Worm (Caenorhabditis elegans) whole organism, mixed stage, embryonic: ENCODE data around the gene egg-2.

Experiments
- M03D4.4 ChIP-seq: sonication (generic microtip); optimal IDR thresholded peaks from 2 replicates; lab custom pipeline; 2017; ENCODE audit warnings: mild to moderate bottlenecking, missing genetic modification characterization, missing compliant biosample characterization
- bed-3 ChIP-seq: fragments of 200-800 bp; sonication (Bioruptor generic); optimal IDR thresholded peaks from 3 replicates; lab custom pipeline; 2018; ENCODE audit warnings: mild to moderate bottlenecking, missing genetic modification characterization, moderate library complexity, missing compliant biosample characterization
- blmp-1 ChIP-seq: fragments of 150-350 bp; optimal IDR thresholded peaks from 2 replicates; lab custom pipeline; 2014; ENCODE audit warnings: missing biosample characterization, missing genetic modification characterization
- ceh-39 ChIP-seq: fragments of 150-350 bp; optimal IDR thresholded peaks from 2 replicates; lab custom pipeline; 2014; ENCODE audit warnings: missing biosample characterization, missing genetic modification characterization
- ceh-43 ChIP-seq: fragments of 200-800 bp; sonication (Bioruptor generic); optimal IDR thresholded peaks from 2 replicates; lab custom pipeline; 2018; ENCODE audit warnings: mild to moderate bottlenecking, missing genetic modification characterization, moderate library complexity, missing compliant biosample characterization
- ceh-83 ChIP-seq: fragments of 200-800 bp; sonication (Bioruptor generic); optimal IDR thresholded peaks from 2 replicates; lab custom pipeline; 2018; ENCODE audit warnings: mild to moderate bottlenecking, missing genetic modification characterization, missing compliant biosample characterization
- ces-1 ChIP-seq: fragments of 150-350 bp; optimal IDR thresholded peaks from 2 replicates; lab custom pipeline; 2014; ENCODE audit warnings: missing biosample characterization, missing genetic modification reagents, missing genetic modification characterization
- cnd-1 ChIP-seq: fragments of 200-800 bp; sonication (Bioruptor generic); optimal IDR thresholded peaks from 2 replicates; lab custom pipeline; 2018; ENCODE audit warnings: mild to moderate bottlenecking, missing genetic modification characterization, missing compliant biosample characterization
- drap-1 ChIP-seq: fragments of 200-800 bp; sonication (Bioruptor generic); optimal IDR thresholded peaks from 3 replicates; lab custom pipeline; 2018; ENCODE audit warnings: mild to moderate bottlenecking, missing genetic modification characterization, missing compliant biosample characterization
- elt-1 ChIP-seq: sonication (generic microtip); optimal IDR thresholded peaks from 2 replicates; lab custom pipeline; 2017; ENCODE audit warnings: missing genetic modification characterization, mild to moderate bottlenecking, missing compliant biosample characterization, antibody characterized with exemption, moderate library complexity, borderline replicate concordance; ENCODE audit not compliant: insufficient read depth
- elt-3 ChIP-seq: fragments of 150-350 bp; optimal IDR thresholded peaks from 2 replicates; lab custom pipeline; 2014; ENCODE audit warnings: missing biosample characterization, missing genetic modification characterization
- flh-1 ChIP-seq: fragments of 200-800 bp; sonication (Bioruptor generic); optimal IDR thresholded peaks from 2 replicates; lab custom pipeline; 2018; ENCODE audit warnings: mild to moderate bottlenecking, missing genetic modification characterization, moderate library complexity, missing compliant biosample characterization
- ham-2 ChIP-seq: fragments of 200-800 bp; sonication (Bioruptor generic); optimal IDR thresholded peaks from 2 replicates; lab custom pipeline; 2018; ENCODE audit warnings: mild to moderate bottlenecking, missing genetic modification characterization, missing compliant biosample characterization
- hlh-1 ChIP-seq: fragments of 150-350 bp; optimal IDR thresholded peaks from 2 replicates; lab custom pipeline; 2014; ENCODE audit warnings: missing biosample characterization, missing genetic modification reagents, missing genetic modification characterization
- lin-32 ChIP-seq: fragments of 200-800 bp; sonication (Bioruptor generic); optimal IDR thresholded peaks from 2 replicates; lab custom pipeline; 2018; ENCODE audit warnings: mild to moderate bottlenecking, missing genetic modification characterization, missing compliant biosample characterization
- lsy-2 ChIP-seq: fragments of 150-350 bp; optimal IDR thresholded peaks from 2 replicates; lab custom pipeline; 2014; ENCODE audit warnings: missing biosample characterization, missing genetic modification characterization
- mab-5 ChIP-seq: fragments of 150-350 bp; optimal IDR thresholded peaks from 2 replicates; lab custom pipeline; 2014; ENCODE audit warnings: missing biosample characterization, missing genetic modification characterization
- mep-1 ChIP-seq: fragments of 150-350 bp; optimal IDR thresholded peaks from 2 replicates; lab custom pipeline; 2017; ENCODE audit warnings: missing biosample characterization, missing genetic modification reagents, missing genetic modification characterization, inconsistent platforms
- mls-2 ChIP-seq: sonication (generic microtip); optimal IDR thresholded peaks from 2 replicates; lab custom pipeline; 2016; ENCODE audit warnings: mild to moderate bottlenecking, missing genetic modification characterization, moderate library complexity, missing compliant biosample characterization
- nhr-12 ChIP-seq: fragments of 150-350 bp; optimal IDR thresholded peaks from 2 replicates; lab custom pipeline; 2014; ENCODE audit warnings: missing biosample characterization, missing genetic modification characterization
- nhr-2 ChIP-seq: fragments of 150-350 bp; optimal IDR thresholded peaks from 2 replicates; lab custom pipeline; 2014; ENCODE audit warnings: missing biosample characterization, missing genetic modification characterization
- nhr-237 ChIP-seq: fragments of 150-350 bp; optimal IDR thresholded peaks from 2 replicates; lab custom pipeline; 2014; ENCODE audit warnings: missing biosample characterization, missing genetic modification characterization
- nhr-28 ChIP-seq: fragments of 150-350 bp; optimal IDR thresholded peaks from 2 replicates; lab custom pipeline; 2014; ENCODE audit warnings: missing biosample characterization, missing genetic modification characterization
- nhr-76 ChIP-seq: sonication (generic microtip); optimal IDR thresholded peaks from 2 replicates; lab custom pipeline; 2017; ENCODE audit warnings: missing biosample characterization, missing genetic modification characterization
- pha-4 ChIP-seq: fragments of 150-350 bp; optimal IDR thresholded peaks from 2 replicates; lab custom pipeline; 2018; ENCODE audit warnings: missing biosample characterization, missing genetic modification reagents, missing genetic modification characterization
- sem-2 ChIP-seq: fragments of 200-800 bp; sonication (Bioruptor generic); optimal IDR thresholded peaks from 2 replicates; lab custom pipeline; 2018; ENCODE audit warnings: mild to moderate bottlenecking, missing genetic modification characterization, missing compliant biosample characterization
- snpc-4 ChIP-seq: fragments of 150-350 bp; optimal IDR thresholded peaks from 2 replicates; lab custom pipeline; 2014; ENCODE audit warnings: missing biosample characterization, missing genetic modification characterization
- sptf-1 ChIP-seq: sonication (generic microtip); optimal IDR thresholded peaks from 2 replicates; lab custom pipeline; 2017; ENCODE audit warnings: mild to moderate bottlenecking, missing genetic modification characterization, moderate library complexity, missing compliant biosample characterization
- tbx-8 ChIP-seq: fragments of 200-800 bp; sonication (Bioruptor generic); optimal IDR thresholded peaks from 2 replicates; lab custom pipeline; 2018; ENCODE audit warnings: mild to moderate bottlenecking, missing genetic modification characterization, moderate library complexity, missing compliant biosample characterization
- unc-120 ChIP-seq: sonication (generic microtip); optimal IDR thresholded peaks from 2 replicates; lab custom pipeline; 2017; ENCODE audit warnings: missing genetic modification characterization, missing compliant biosample characterization; ENCODE audit not compliant: poor library complexity, severe bottlenecking
- unc-39 ChIP-seq: fragments of 150-350 bp; optimal IDR thresholded peaks from 2 replicates; lab custom pipeline; 2014; ENCODE audit warnings: missing biosample characterization, missing genetic modification characterization
- ztf-11 ChIP-seq: fragments of 150-350 bp; optimal IDR thresholded peaks from 2 replicates; lab custom pipeline; 2014; ENCODE audit warnings: missing biosample characterization, missing genetic modification characterization

Gene egg-2

DNA sequence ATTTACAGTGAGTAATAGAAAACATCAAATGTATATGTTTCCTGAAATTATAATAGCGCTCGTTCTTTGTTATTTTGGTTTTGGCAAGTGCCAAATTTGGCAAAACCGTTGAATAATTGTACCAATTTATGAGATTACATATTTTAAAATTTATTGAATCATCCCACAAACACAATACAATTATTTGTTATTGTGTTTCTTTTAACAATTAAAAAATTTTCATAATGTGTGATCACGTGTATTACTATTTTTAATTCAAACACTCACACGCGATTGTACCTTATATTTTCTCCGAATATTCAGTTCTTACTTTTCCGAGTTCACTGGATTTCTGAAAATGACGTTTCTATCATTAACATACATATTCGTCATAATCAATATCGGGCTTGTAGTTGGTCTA is 4.1 kb downstream of the egg-2 start, which contains the start of gene R01H2.2:
Gene R01H2.2, plus strand, starts transcription at position 301 of the 400 bp plus-strand sequence.
- TF ChIP-seq mls-2 (tag; lab: Kevin White, UChicago): no peak
- no peak for TF ChIP-seq nhr-12 (tag; lab: Kevin White, UChicago)
- no peak for TF ChIP-seq cnd-1 (tag; lab: Kevin White, UChicago)
- TF ChIP-seq nhr-2 (tag; lab: Kevin White, UChicago): no peak
- no peak for TF ChIP-seq ztf-11
- no peak for TF ChIP-seq flh-1
- TF ChIP-seq ceh-43 (GFP tag; lab: Kevin White, UChicago): no peak

DNA sequence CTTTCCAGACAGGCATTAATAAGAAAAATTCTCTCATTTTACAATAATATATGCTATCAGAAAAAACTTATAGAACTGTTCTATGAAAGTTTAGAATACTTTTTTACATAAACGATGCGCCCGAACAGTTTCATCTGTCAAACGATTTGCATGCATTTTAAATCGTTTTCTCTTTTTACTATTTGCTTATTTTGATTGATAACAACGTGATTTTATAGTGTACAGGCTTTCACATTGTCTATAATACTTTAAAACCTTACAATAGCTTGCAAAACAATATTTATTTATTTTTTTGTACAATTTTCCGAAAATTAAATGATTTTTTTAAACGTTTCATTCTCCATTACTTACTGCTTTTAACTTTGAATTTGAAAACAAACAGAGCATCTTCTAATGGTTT is 14.7 kb downstream of the egg-2 start, which contains the start of gene R01H2.7:
Gene R01H2.7, minus strand, starts transcription at position 101 of the 400 bp plus-strand sequence.
- TF ChIP-seq mep-1 (tag; lab: Kevin White, UChicago): no peak

DNA sequence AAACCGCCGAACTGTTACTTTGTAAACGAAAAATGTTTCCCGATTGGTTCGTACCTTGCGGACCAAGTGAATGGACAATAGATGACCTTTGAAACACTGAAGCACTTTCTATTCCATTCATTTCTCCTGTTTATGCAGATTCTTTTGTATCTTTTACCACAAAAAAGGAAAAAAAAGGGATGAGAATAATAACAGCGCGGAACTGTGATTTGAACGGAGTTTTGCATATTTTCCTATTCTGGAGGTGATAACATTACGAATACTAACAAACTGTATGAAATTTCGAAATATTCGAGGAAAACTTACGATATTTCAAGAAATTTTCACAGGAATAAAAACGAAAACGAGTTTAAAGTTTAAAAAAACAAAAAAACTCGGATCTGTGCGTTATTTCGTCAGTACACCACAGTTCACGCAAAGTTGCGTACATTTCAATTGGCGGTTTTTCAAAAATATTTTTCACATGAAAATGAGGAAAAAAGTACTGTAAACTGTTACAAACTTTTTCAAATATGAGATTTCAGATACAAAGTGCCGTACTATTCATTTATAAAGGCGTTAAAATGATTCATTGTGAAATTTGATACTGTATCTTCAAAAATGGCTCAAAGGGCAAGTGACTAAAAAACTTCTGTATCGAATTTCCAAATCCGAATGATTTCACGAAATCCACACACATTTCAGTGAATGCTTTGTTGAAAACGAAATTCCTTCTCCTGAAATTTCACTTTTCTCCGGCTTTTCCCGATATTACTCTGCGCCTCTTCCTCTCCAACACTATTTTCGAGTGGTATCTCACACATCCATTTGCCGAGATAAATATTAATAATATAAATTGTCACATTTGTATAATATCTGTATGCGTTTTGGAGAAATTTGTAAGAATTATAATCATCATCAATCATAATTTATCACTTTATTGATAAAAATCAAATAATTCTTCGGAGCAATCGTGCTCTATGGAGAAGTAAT is 25.8 kb downstream of the egg-2 start:
- TF ChIP-seq unc-120 (no peak), blmp-1 (tag; lab: Kevin White, UChicago) (peak; percentile 80), snpc-4 (no peak)

DNA sequence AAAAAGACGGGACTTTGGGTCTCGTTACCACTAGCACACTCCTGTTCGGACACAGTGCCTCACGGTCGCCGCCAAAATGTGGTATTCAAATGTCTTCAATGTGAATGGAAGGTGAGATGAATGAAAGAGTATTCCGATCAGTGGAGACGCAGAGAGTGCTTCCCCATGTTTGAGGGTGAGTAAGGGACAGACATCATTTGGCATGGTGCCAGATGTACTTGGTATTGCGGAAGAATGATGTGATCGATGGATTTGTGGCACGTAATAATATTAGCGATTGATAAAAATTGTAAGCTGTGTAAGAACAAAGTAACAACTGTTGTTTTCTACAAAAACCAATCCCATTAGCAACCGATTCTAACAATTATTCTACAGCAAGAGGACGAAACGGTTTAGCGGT is 28.3 kb downstream of the egg-2 start:
- TF ChIP-seq ces-1 (GFP tag; lab: Kevin White, UChicago) (no peak), hlh-1 (peak; percentile 31)

DNA sequence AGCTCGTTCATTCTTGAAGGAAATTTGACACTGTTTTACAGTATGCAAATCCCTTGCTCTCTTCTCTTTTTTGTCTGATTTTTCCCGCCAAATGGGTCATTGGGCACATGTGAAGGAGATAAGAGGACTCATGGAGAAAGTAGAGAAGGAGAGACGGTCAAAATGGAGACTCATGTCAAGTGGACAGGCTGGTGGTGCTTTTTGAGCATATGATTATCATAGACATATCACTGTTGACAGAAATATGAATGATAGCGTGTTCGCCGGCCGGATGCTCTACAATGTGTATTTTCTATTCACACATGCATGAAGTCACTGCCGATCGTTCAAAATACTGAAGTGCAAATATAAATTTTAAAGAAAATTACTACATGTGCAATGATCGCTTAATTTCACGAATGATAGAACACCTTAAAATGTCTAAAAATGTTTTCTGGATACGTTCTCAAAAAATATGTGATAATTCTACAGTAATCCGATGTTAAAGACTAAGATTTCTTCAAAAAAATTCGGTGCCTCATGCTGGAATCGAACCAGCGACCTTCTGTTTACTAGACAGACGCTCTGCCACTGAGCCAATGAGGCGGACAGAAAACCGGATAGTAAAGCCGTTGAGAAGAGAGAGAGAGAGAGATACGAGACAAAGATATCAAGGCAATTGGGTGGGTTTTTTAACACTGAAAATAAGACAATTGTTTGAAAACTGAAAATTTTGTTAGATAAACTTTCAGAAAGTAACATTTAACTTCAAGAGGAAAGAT is 30.2 kb downstream of the egg-2 start:
- TF ChIP-seq bed-3 (peak; percentile 33), M03D4.4 (tag; lab: Kevin White, UChicago) (peak; percentile 71), ceh-83 (peak; percentile 71), cnd-1 (tag; lab: Kevin White, UChicago) (peak; percentile 75), drap-1 (peak; percentile 34), mls-2 (tag; lab: Kevin White, UChicago) (peak; percentile 49), ztf-11 (no peak), ceh-39 (no peak), elt-3 (tag; lab: Kevin White, UChicago) (no peak), lsy-2 (peak; percentile 10), sptf-1 (tag; lab: Kevin White, UChicago) (peak; percentile 75), ceh-43 (GFP tag; lab: Kevin White, UChicago) (peak; percentile 38), lin-32 (no peak), elt-1 (tag; lab: Kevin White, UChicago) (no peak), hlh-1 (no peak), sem-2 (GFP tag; lab: Kevin White, UChicago) (peak; percentile 61), unc-120 (peak; percentile 45)

DNA sequence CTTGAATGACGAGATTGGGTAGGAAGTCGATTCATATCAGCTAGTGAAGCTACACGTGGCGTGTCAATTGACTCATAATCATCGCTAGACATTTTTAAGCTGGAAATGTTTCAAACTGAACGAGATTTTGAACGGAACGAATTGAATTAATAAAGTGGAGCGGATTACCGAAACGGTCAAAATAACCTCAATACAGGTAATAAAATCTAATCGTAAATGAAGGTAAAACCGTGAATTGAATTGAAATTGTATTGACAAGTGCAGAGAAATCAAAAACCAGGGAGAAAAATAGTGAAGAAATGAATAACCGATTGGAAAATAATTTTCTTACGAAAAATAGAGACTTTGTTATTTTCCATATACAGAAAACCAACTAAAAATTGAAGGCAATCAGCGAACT is 31.3 kb downstream of the egg-2 start, which contains the start of gene cyk-1:
Gene cyk-1, minus strand, starts transcription at position 101 of the 400 bp plus-strand sequence.
- TF ChIP-seq hlh-1: no peak
- no peak for TF ChIP-seq nhr-28 (tag; lab: Kevin White, UChicago)
- no peak for TF ChIP-seq lsy-2
- TF ChIP-seq M03D4.4 (tag; lab: Kevin White, UChicago): no peak
- TF ChIP-seq nhr-237: no peak
- TF ChIP-seq, all 35 proteins: peak for 0

DNA sequence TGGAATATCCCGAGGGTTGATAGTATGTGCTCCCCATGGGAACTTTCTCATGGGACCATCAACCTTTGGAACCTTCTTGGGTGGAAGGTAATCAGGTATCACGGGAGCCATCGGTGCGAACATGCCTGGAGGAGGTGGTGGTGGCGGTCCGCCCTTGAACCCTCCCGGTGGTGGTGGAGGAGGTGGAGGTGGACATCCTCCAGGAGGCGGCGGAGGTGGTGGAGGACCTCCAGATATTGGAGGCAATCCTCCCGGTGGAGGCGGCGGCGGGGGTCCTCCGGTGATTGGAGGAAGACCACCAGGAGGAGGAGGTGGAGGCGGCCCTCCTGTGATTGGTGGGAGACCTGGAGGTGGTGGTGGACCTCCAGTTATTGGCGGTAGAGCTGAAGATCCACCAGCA is 34.5 kb downstream of the egg-2 start:
- TF ChIP-seq nhr-76 (no peak), elt-3 (tag; lab: Kevin White, UChicago) (no peak), mab-5 (no peak), ceh-83 (no peak), cnd-1 (tag; lab: Kevin White, UChicago) (no peak), mep-1 (tag; lab: Kevin White, UChicago) (no peak), sptf-1 (tag; lab: Kevin White, UChicago) (no peak), nhr-237 (no peak), tbx-8 (GFP tag; lab: Kevin White, UChicago) (no peak), bed-3 (no peak), pha-4 (tag; lab: Kevin White, UChicago) (no peak), mls-2 (tag; lab: Kevin White, UChicago) (no peak), sem-2 (GFP tag; lab: Kevin White, UChicago) (no peak), ham-2 (GFP tag; lab: Kevin White, UChicago) (no peak), ceh-43 (GFP tag; lab: Kevin White, UChicago) (no peak), unc-39 (tag; lab: Kevin White, UChicago) (no peak), unc-120 (no peak)
